Worm (Caenorhabditis elegans) whole organism, late embryonic: ENCODE measurements around the gene wago-5.
"Not testable (repeated sequence)": the region's sequence is repeated elsewhere in the genome, so short reads cannot be mapped to it uniquely, and the experiment has no call there.

ENCODE experiments used
- ceh-22 ChIP-seq: sonication (generic microtip); optimal IDR thresholded peaks from 2 replicates; lab custom pipeline; 2017; ENCODE audit warnings: missing biosample characterization, missing genetic modification characterization
- ceh-31 ChIP-seq: sonication (generic microtip); optimal IDR thresholded peaks from 2 replicates; lab custom pipeline; 2016; ENCODE audit warnings: missing genetic modification characterization, missing compliant biosample characterization
- ceh-9 ChIP-seq: sonication (generic microtip); optimal IDR thresholded peaks from 2 replicates; lab custom pipeline; 2016; ENCODE audit warnings: mild to moderate bottlenecking, missing genetic modification characterization, inconsistent platforms, missing compliant biosample characterization
- ets-4 ChIP-seq: sonication (generic microtip); optimal IDR thresholded peaks from 2 replicates; lab custom pipeline; 2016; ENCODE audit warnings: missing genetic modification characterization, missing compliant biosample characterization
- hlh-30 ChIP-seq: sonication (generic microtip); optimal IDR thresholded peaks from 2 replicates; lab custom pipeline; 2017; ENCODE audit warnings: antibody characterized with exemption, missing genetic modification characterization, missing compliant biosample characterization; ENCODE audit not compliant: insufficient read depth
- madf-2 ChIP-seq: sonication (generic microtip); optimal IDR thresholded peaks from 2 replicates; lab custom pipeline; 2017; ENCODE audit warnings: missing genetic modification characterization, missing compliant biosample characterization
- mec-3 ChIP-seq: sonication (generic microtip); optimal IDR thresholded peaks from 2 replicates; lab custom pipeline; 2016; ENCODE audit warnings: borderline replicate concordance, missing genetic modification characterization, missing compliant biosample characterization
- nhr-11 ChIP-seq: fragments of 150-350 bp; optimal IDR thresholded peaks from 2 replicates; lab custom pipeline; 2014; ENCODE audit warnings: missing biosample characterization, missing genetic modification characterization
- pag-3 ChIP-seq: sonication (generic microtip); optimal IDR thresholded peaks from 2 replicates; lab custom pipeline; 2016; ENCODE audit warnings: missing compliant biosample characterization, missing genetic modification characterization, borderline replicate concordance
- pha-4 ChIP-seq: fragments of 150-350 bp; optimal IDR thresholded peaks from 2 replicates; lab custom pipeline; 2018; ENCODE audit warnings: missing biosample characterization, missing genetic modification reagents, missing genetic modification characterization
- unc-86 ChIP-seq: sonication (generic microtip); optimal IDR thresholded peaks from 2 replicates; lab custom pipeline; 2016; ENCODE audit warnings: missing genetic modification characterization, missing compliant biosample characterization
- zip-5 ChIP-seq: sonication (generic microtip); optimal IDR thresholded peaks from 2 replicates; lab custom pipeline; 2016; ENCODE audit warnings: missing genetic modification characterization, missing compliant biosample characterization

DNA sequence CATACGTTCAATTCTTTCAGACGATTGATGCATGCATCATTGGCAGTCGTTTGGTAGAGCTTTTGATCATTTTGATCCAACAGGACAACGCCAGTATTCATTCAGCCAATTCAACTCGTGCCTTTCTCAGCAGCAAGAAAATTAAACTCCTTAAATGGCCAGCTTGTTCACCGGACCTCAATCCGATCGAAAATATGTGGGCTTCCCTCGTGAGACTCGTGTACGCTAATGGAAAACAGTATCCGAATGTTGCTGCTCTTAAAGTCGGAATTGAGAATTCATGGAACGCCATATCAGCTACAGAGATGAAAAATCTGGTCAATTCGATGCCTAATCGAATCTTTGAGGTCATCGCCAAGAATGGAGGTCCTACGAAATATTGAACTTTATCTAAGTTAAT, at the start of gene wago-5:
- TF ChIP-seq ceh-9; unc-86 (tag; lab: Kevin White, UChicago); ceh-22; madf-2 (tag; lab: Kevin White, UChicago); nhr-11 (tag; lab: Kevin White, UChicago); pha-4 (tag; lab: Kevin White, UChicago); mec-3 (tag; lab: Kevin White, UChicago); ceh-31 (tag; lab: Kevin White, UChicago); hlh-30 (tag; lab: Kevin White, UChicago); zip-5 (tag; lab: Kevin White, UChicago); ets-4; pag-3 (tag; lab: Kevin White, UChicago): not testable (repeated sequence)
